Fruit fly (Drosophila melanogaster) whole organism, prepupa: Measurements from ENCODE around the gene Lsp1gamma.

Experiments
- Blimp-1 ChIP-seq: fragments of 200-800 bp; sonication (Bioruptor generic); optimal IDR thresholded peaks from 3 replicates; lab custom pipeline; 2017; ENCODE audit warnings: missing biosample characterization, missing genetic modification characterization, mild to moderate bottlenecking, moderate library complexity, missing genetic modification reagents
- Smox ChIP-seq: fragments of 200-800 bp; sonication (Bioruptor generic); optimal IDR thresholded peaks from 3 replicates; lab custom pipeline; 2016; ENCODE audit warnings: missing biosample characterization, missing genetic modification characterization
- cyc ChIP-seq: fragments of 200-800 bp; sonication (Bioruptor generic); optimal IDR thresholded peaks from 3 replicates; lab custom pipeline; 2016; ENCODE audit warnings: missing biosample characterization, missing genetic modification characterization

dm6 chr3L:26690-27271 is 39.4 kb upstream of the Lsp1gamma start:
- TF ChIP-seq cyc (GFP tag; lab: Kevin White, UChicago) (no peak), Blimp-1 (GFP tag; lab: Kevin White, UChicago) (no peak), Smox (GFP tag; lab: Kevin White, UChicago) (no peak)
